Fruit fly (Drosophila melanogaster): ENCODE data around the gene Irbp18.

DNA sequence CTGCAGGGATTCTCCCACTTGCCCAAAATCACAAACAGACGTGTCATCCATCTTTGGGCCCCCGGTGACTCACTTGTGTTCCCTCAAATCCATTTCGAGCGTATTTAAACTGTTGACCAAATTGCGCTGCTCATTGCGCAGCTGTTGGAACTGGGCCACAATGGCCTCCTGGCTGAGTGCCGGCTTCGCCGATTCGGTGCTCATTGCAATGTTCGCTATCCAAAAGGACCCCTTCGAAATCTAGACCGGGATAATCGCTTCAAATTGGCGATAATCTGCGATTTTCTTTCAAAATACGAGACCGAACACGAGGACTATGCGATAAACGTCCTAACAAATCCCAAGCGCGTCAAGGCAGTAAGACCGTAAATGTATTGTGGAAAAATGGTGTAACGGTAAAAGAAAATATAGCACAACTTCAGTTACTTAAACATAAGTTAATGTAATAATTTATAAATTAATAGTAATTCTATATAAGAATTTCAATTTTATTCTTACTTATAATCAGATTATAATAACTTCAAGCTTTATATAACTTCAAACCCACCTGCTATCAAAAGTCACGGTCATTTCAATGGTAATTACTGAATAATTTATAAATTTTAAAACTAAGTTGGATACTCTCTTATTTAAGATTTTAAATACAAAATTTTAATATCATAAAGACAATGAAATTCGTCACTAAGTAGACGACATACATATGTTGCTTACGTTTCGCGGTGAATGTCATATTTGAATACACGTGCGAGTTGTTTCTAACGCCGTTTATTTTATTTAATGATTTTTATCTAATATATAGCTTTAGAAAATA, 23.7 kb downstream of the Irbp18 start, which contains the start of the genes Pfdn2 and Noc1:
- no peak for TF ChIP-seq Myc (optimal IDR thresholded peaks at IDR 0.05)
- TF ChIP-seq psq (optimal IDR thresholded peaks at IDR 0.05), result no peak
- no peak for TF ChIP-seq ttk (optimal IDR thresholded peaks at IDR 0.05)
- no peak for TF ChIP-seq insv (optimal IDR thresholded peaks at IDR 0.05)
- no peak for TF ChIP-seq Sin3A (optimal IDR thresholded peaks at IDR 0.05)
